Fruit fly (Drosophila melanogaster): ENCODE data around the gene PolD1.

Gene PolD1

DNA sequence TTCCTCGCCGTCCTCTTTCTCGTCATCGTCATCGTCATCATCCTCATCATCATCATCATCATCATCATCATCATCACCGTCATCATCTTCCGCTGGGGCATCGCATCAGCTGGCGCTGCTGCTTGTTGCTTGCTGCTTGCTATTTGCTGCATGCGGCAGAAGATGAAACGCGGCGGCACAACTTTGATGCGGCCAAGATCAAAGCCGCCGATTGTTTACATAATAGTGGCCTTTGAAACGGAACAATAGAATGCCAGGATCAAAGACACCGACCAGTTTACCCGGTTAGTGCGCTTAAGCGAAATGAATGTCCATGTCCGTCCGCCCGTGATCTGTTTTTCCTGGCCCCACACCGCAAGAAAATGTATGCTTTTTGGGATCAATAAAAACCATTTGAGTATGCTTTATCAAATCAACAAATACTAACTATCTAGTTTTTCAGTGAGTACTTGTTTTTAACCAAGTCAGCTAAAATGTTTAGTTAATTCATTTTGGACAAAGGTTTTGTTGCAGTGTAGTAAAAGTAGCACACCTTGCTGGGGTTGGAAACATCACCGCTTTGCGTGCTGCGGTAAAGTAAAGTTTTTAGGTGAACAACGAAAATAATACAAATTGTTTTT is 33.6 kb upstream of the PolD1 start (continued):
- TF ChIP-seq stc (GFP tag; IDR thresholded peaks at IDR 0.05) (no peak), C15 (GFP tag; IDR thresholded peaks at IDR 0.05) (no peak), kah (GFP tag; optimal IDR thresholded peaks at IDR 0.05) (no peak), CG3163 (GFP tag; optimal IDR thresholded peaks at IDR 0.05) (peak; percentile 28), Dp (GFP tag; optimal IDR thresholded peaks at IDR 0.05) (no peak), ci (GFP tag; IDR thresholded peaks at IDR 0.05) (peak; percentile 73), CG32767 (GFP tag; IDR thresholded peaks at IDR 0.05) (no peak), sima (GFP tag; optimal IDR thresholded peaks at IDR 0.05) (no peak), danr (GFP tag; IDR thresholded peaks at IDR 0.05) (no peak), tll (GFP tag; optimal IDR thresholded peaks at IDR 0.05) (peak in 1 of 2 experiments; percentile 31), gem (tag; optimal IDR thresholded peaks at IDR 0.05) (peak; percentile 80), Jarid2 (GFP tag; optimal IDR thresholded peaks at IDR 0.05) (no peak), lov (optimal IDR thresholded peaks at IDR 0.05) (no peak), lov (GFP tag; IDR thresholded peaks at IDR 0.05) (peak; percentile 73; the same call in 1 of the 3 replicates), CG3281 (GFP tag; optimal IDR thresholded peaks at IDR 0.05) (no peak), ase (GFP tag; IDR thresholded peaks at IDR 0.05) (peak; percentile 33; the same call in 1 of the 3 replicates), wdn (GFP tag; IDR thresholded peaks at IDR 0.05) (no peak), CG43689 (GFP tag; IDR thresholded peaks at IDR 0.05) (no peak), CG12104 (GFP tag; optimal IDR thresholded peaks at IDR 0.05) (no peak), hkb (optimal IDR thresholded peaks at IDR 0.05) (no peak), hkb (GFP tag; IDR thresholded peaks at IDR 0.05) (0 out of 2 replicates have a peak, but pooled peaks have one; percentile 43), ara (GFP tag; IDR thresholded peaks at IDR 0.05) (peak; percentile 78), dimm (GFP tag; IDR thresholded peaks at IDR 0.05) (no peak), zf30C (GFP tag; optimal IDR thresholded peaks at IDR 0.05) (peak; percentile 80), sr (GFP tag; IDR thresholded peaks at IDR 0.05) (no peak), repo (GFP tag; optimal IDR thresholded peaks at IDR 0.05) (no peak), knrl (GFP tag; IDR thresholded peaks at IDR 0.05; ENCODE audit: partially characterized antibody) (no peak), nau (GFP tag; optimal IDR thresholded peaks at IDR 0.05) (no peak), Lhr (GFP tag; optimal IDR thresholded peaks at IDR 0.05) (no peak), H15 (GFP tag; IDR thresholded peaks at IDR 0.05) (no peak), CG7271 (tag; optimal IDR thresholded peaks at IDR 0.05) (peak; percentile 4), Bdp1 (GFP tag; optimal IDR thresholded peaks at IDR 0.05) (peak; percentile 30), CG11456 (GFP tag; IDR thresholded peaks at IDR 0.05) (no peak), CG10274 (GFP tag; optimal IDR thresholded peaks at IDR 0.05) (no peak), CG18476 (GFP tag; optimal IDR thresholded peaks at IDR 0.05) (no peak), amos (GFP tag; IDR thresholded peaks at IDR 0.05; ENCODE audit: partially characterized antibody) (no peak), CG2712 (tag; optimal IDR thresholded peaks at IDR 0.05) (peak; percentile 86), Ssrp (tag; optimal IDR thresholded peaks at IDR 0.05) (peak; percentile 44), CG31365 (tag; optimal IDR thresholded peaks at IDR 0.05) (no peak), sim (GFP tag; IDR thresholded peaks at IDR 0.05) (0 out of 2 replicates have a peak, but pooled peaks have one; percentile 63), toy (GFP tag; IDR thresholded peaks at IDR 0.05) (no peak), tio (GFP tag; optimal IDR thresholded peaks at IDR 0.05) (peak; percentile 50), Ptx1 (GFP tag; IDR thresholded peaks at IDR 0.05) (no peak), CG15011 (GFP tag; optimal IDR thresholded peaks at IDR 0.05) (no peak), CG11085 (GFP tag; IDR thresholded peaks at IDR 0.05) (no peak), disco-r (GFP tag; optimal IDR thresholded peaks at IDR 0.05) (peak; percentile 16), inv (GFP tag; IDR thresholded peaks at IDR 0.05; ENCODE audit: partially characterized antibody) (no peak), CG18764 (GFP tag; optimal IDR thresholded peaks at IDR 0.05) (peak; percentile 10), run (tag; optimal IDR thresholded peaks at IDR 0.05) (no peak), NC2β (GFP tag; optimal IDR thresholded peaks at IDR 0.05) (peak; percentile 41), ind (GFP tag; optimal IDR thresholded peaks at IDR 0.05) (peak; percentile 22)
